Fruit fly (Drosophila melanogaster) whole organism, embryonic: ENCODE data around the gene Mical.

ENCODE experiments used
- Aef1 ChIP-seq: fragments of 200-800 bp; sonication (Bioruptor generic); IDR thresholded peaks from 3 replicates; pipeline ENCODE4 v1.3.6; 2022; ENCODE audit warnings: missing biosample characterization, missing genetic modification characterization
- Antp ChIP-seq: fragments of 200-800 bp; sonication (Bioruptor generic); optimal IDR thresholded peaks from 3 replicates; lab custom pipeline; 2016; ENCODE audit warnings: missing biosample characterization, missing genetic modification characterization
- CG10147 ChIP-seq: fragments of 200-800 bp; sonication (Bioruptor generic); optimal IDR thresholded peaks from 2 replicates; lab custom pipeline; 2019; ENCODE audit warnings: missing biosample characterization, mild to moderate bottlenecking, missing genetic modification characterization, moderate library complexity
- CG10431 ChIP-seq: fragments of 200-800 bp; sonication (Bioruptor generic); optimal IDR thresholded peaks from 3 replicates; lab custom pipeline; 2018; ENCODE audit warnings: missing biosample characterization, mild to moderate bottlenecking, missing genetic modification characterization
- CG10979 ChIP-seq: fragments of 200-800 bp; sonication (Bioruptor generic); optimal IDR thresholded peaks from 2 replicates; lab custom pipeline; 2018; ENCODE audit warnings: missing biosample characterization, mild to moderate bottlenecking, missing genetic modification characterization, moderate library complexity
- CG11696 ChIP-seq: fragments of 200-800 bp; sonication (Bioruptor generic); IDR thresholded peaks from 2 replicates; pipeline ENCODE4 v1.3.6; 2022; ENCODE audit warnings: missing biosample characterization, missing genetic modification characterization
- CG12942 ChIP-seq: fragments of 200-800 bp; sonication (Bioruptor generic); optimal IDR thresholded peaks from 3 replicates; lab custom pipeline; 2016; ENCODE audit warnings: missing biosample characterization, missing genetic modification characterization
- CG13123 ChIP-seq: fragments of 200-800 bp; sonication (Bioruptor generic); optimal IDR thresholded peaks from 2 replicates; lab custom pipeline; 2016; ENCODE audit warnings: missing biosample characterization, missing genetic modification characterization
- CG1529 ChIP-seq: fragments of 200-800 bp; sonication (Bioruptor generic); optimal IDR thresholded peaks from 3 replicates; lab custom pipeline; 2018; ENCODE audit warnings: missing biosample characterization, missing genetic modification characterization
- CG15696 ChIP-seq: fragments of 200-800 bp; sonication (Bioruptor generic); optimal IDR thresholded peaks from 2 replicates; lab custom pipeline; 2019; ENCODE audit warnings: missing biosample characterization, mild to moderate bottlenecking, missing genetic modification characterization, moderate library complexity
- CG16813 ChIP-seq: fragments of 200-800 bp; sonication (Bioruptor generic); IDR thresholded peaks from 3 replicates; pipeline ENCODE4 v1.3.6; 2022; ENCODE audit warnings: missing biosample characterization, missing genetic modification characterization; ENCODE audit not compliant: partially characterized antibody
- CG18476 ChIP-seq: fragments of 200-800 bp; sonication (Bioruptor generic); optimal IDR thresholded peaks from 2 replicates; lab custom pipeline; 2016; ENCODE audit warnings: missing biosample characterization, mild to moderate bottlenecking, missing genetic modification characterization
- CG2202 ChIP-seq: fragments of 200-800 bp; sonication (Bioruptor generic); optimal IDR thresholded peaks from 2 replicates; lab custom pipeline; 2018; ENCODE audit warnings: missing biosample characterization, mild to moderate bottlenecking, missing genetic modification characterization
- CG2889 ChIP-seq: fragments of 200-800 bp; sonication (Bioruptor generic); IDR thresholded peaks from 3 replicates; pipeline ENCODE4 v1.3.6; 2022; ENCODE audit warnings: missing biosample characterization, missing genetic modification characterization
- CG31388 ChIP-seq: fragments of 200-800 bp; sonication (Bioruptor generic); optimal IDR thresholded peaks from 2 replicates; lab custom pipeline; 2016; ENCODE audit warnings: missing biosample characterization, missing genetic modification characterization
- CG3281 ChIP-seq: fragments of 200-800 bp; sonication (Bioruptor generic); optimal IDR thresholded peaks from 3 replicates; lab custom pipeline; 2017; ENCODE audit warnings: missing biosample characterization, mild to moderate bottlenecking, missing genetic modification characterization
- CG34376 ChIP-seq: fragments of 200-800 bp; sonication (Bioruptor generic); optimal IDR thresholded peaks from 2 replicates; lab custom pipeline; 2018; ENCODE audit warnings: missing biosample characterization, mild to moderate bottlenecking, missing genetic modification characterization
- CG42726 ChIP-seq: fragments of 200-800 bp; sonication (Bioruptor generic); IDR thresholded peaks from 2 replicates; pipeline ENCODE4 v1.3.6; 2022; ENCODE audit warnings: missing biosample characterization, missing genetic modification characterization; ENCODE audit not compliant: partially characterized antibody
- CG4707 ChIP-seq: fragments of 200-800 bp; sonication (Bioruptor generic); optimal IDR thresholded peaks from 2 replicates; lab custom pipeline; 2018; ENCODE audit warnings: missing biosample characterization, mild to moderate bottlenecking, missing genetic modification characterization, moderate library complexity
- CG5245 ChIP-seq: fragments of 200-800 bp; sonication (Bioruptor generic); optimal IDR thresholded peaks from 3 replicates; lab custom pipeline; 2016; ENCODE audit warnings: missing biosample characterization, missing genetic modification characterization
- CG6254 ChIP-seq: fragments of 200-800 bp; sonication (Bioruptor generic); optimal IDR thresholded peaks from 3 replicates; lab custom pipeline; 2017; ENCODE audit warnings: mild to moderate bottlenecking, missing biosample characterization, missing genetic modification reagents, missing genetic modification characterization
- CG6813 ChIP-seq: fragments of 200-800 bp; sonication (Bioruptor generic); optimal IDR thresholded peaks from 2 replicates; lab custom pipeline; 2017; ENCODE audit warnings: missing biosample characterization, missing genetic modification characterization, mild to moderate bottlenecking, moderate library complexity, missing genetic modification reagents
- CG8944 ChIP-seq: fragments of 200-800 bp; sonication (Bioruptor generic); optimal IDR thresholded peaks from 3 replicates; lab custom pipeline; 2016; ENCODE audit warnings: missing biosample characterization, missing genetic modification characterization
- CG9437 ChIP-seq: fragments of 200-800 bp; sonication (Bioruptor generic); optimal IDR thresholded peaks from 2 replicates; lab custom pipeline; 2018; ENCODE audit warnings: missing biosample characterization, mild to moderate bottlenecking, missing genetic modification characterization
- CoRest ChIP-seq: fragments of 200-800 bp; sonication (Bioruptor generic); optimal IDR thresholded peaks from 3 replicates; lab custom pipeline; 2018; ENCODE audit warnings: missing biosample characterization, mild to moderate bottlenecking, missing genetic modification characterization, moderate library complexity
- D19A ChIP-seq: fragments of 200-800 bp; optimal IDR thresholded peaks from 3 replicates; lab custom pipeline; 2019; ENCODE audit warnings: missing biosample characterization, mild to moderate bottlenecking, missing genetic modification characterization, moderate library complexity
- Dref ChIP-seq: fragments of 200-800 bp; sonication (Bioruptor generic); IDR thresholded peaks from 2 replicates; pipeline ENCODE4 v1.3.6; 2022; ENCODE audit warnings: missing biosample characterization, missing genetic modification characterization
- Ets97D ChIP-seq: fragments of 200-800 bp; sonication (Bioruptor generic); optimal IDR thresholded peaks from 3 replicates; lab custom pipeline; 2016; ENCODE audit warnings: missing biosample characterization, missing genetic modification characterization
- HmgD ChIP-seq: fragments of 200-800 bp; sonication (Bioruptor generic); optimal IDR thresholded peaks from 3 replicates; lab custom pipeline; 2016; ENCODE audit warnings: missing biosample characterization, missing genetic modification characterization
- Hmx ChIP-seq: fragments of 200-800 bp; sonication (Bioruptor generic); optimal IDR thresholded peaks from 2 replicates; lab custom pipeline; 2016; ENCODE audit warnings: missing biosample characterization, missing genetic modification characterization
- Hr3 ChIP-seq: fragments of 200-800 bp; sonication (Bioruptor generic); optimal IDR thresholded peaks from 3 replicates; lab custom pipeline; 2016; ENCODE audit warnings: missing biosample characterization, missing genetic modification characterization
- MESR4 ChIP-seq: fragments of 200-800 bp; sonication (Bioruptor generic); optimal IDR thresholded peaks from 2 replicates; lab custom pipeline; 2018; ENCODE audit warnings: missing biosample characterization, mild to moderate bottlenecking, missing genetic modification characterization, moderate library complexity
- Mrtf ChIP-seq: fragments of 200-800 bp; sonication (Bioruptor generic); IDR thresholded peaks from 3 replicates; pipeline ENCODE4 v1.3.6; 2022; ENCODE audit warnings: missing biosample characterization, missing genetic modification characterization
- Pdp1 ChIP-seq, 2 experiments: fragments of 200-800 bp; sonication (Bioruptor generic); optimal IDR thresholded peaks; 3 replicates each; lab custom pipeline; 2016; ENCODE audit warnings: missing biosample characterization in 2 of 2, missing genetic modification characterization in 2 of 2, mild to moderate bottlenecking in 1 of 2, moderate library complexity in 1 of 2
- Ptx1 ChIP-seq: fragments of 200-800 bp; sonication (Bioruptor generic); IDR thresholded peaks from 2 replicates; pipeline ENCODE4 v1.3.6; 2022; ENCODE audit warnings: missing biosample characterization, missing genetic modification characterization
- Rfx ChIP-seq: fragments of 200-800 bp; sonication (Bioruptor generic); IDR thresholded peaks from 2 replicates; pipeline ENCODE4 v1.3.6; 2022; ENCODE audit warnings: missing biosample characterization, missing genetic modification characterization
- Rx ChIP-seq: fragments of 200-800 bp; sonication (Bioruptor generic); IDR thresholded peaks from 2 replicates; pipeline ENCODE4 v1.3.6; 2022; ENCODE audit warnings: missing biosample characterization, missing genetic modification characterization
- Side ChIP-seq: fragments of 200-800 bp; sonication (Bioruptor generic); optimal IDR thresholded peaks from 2 replicates; lab custom pipeline; 2016; ENCODE audit warnings: missing biosample characterization, missing genetic modification characterization
- Sin3A ChIP-seq: fragments of >200 bp; optimal IDR thresholded peaks from 2 replicates; lab custom pipeline; 2018
- ab ChIP-seq: fragments of 200-800 bp; sonication (Bioruptor generic); optimal IDR thresholded peaks from 2 replicates; lab custom pipeline; 2016; ENCODE audit warnings: missing biosample characterization, missing genetic modification characterization
- gce ChIP-seq: fragments of 200-800 bp; sonication (Bioruptor generic); IDR thresholded peaks from 3 replicates; pipeline ENCODE4 v1.3.6; 2022; ENCODE audit warnings: missing biosample characterization, missing genetic modification characterization
- gro ChIP-seq: fragments of 200-800 bp; sonication (Bioruptor generic); optimal IDR thresholded peaks from 2 replicates; lab custom pipeline; 2016; ENCODE audit warnings: missing biosample characterization, missing genetic modification characterization
- hth ChIP-seq: fragments of >200 bp; optimal IDR thresholded peaks from 2 replicates; lab custom pipeline; 2017; ENCODE audit warnings: inconsistent platforms
- lilli ChIP-seq: fragments of 200-800 bp; sonication (Bioruptor generic); optimal IDR thresholded peaks from 3 replicates; lab custom pipeline; 2016; ENCODE audit warnings: missing biosample characterization, missing genetic modification characterization
- mld ChIP-seq: fragments of 200-800 bp; sonication (Bioruptor generic); IDR thresholded peaks from 3 replicates; pipeline ENCODE4 v1.3.6; 2022; ENCODE audit warnings: missing biosample characterization, missing genetic modification characterization; ENCODE audit not compliant: partially characterized antibody
- peb ChIP-seq: fragments of 200-800 bp; sonication (Bioruptor generic); IDR thresholded peaks from 2 replicates; pipeline ENCODE4 v1.3.6; 2022; ENCODE audit warnings: missing biosample characterization, missing genetic modification characterization
- psq ChIP-seq: fragments of 200-800 bp; sonication (Bioruptor generic); optimal IDR thresholded peaks from 2 replicates; lab custom pipeline; 2017; ENCODE audit warnings: missing biosample characterization, missing genetic modification characterization
- sens ChIP-seq: fragments of 200-800 bp; sonication (Bioruptor generic); peaks from one replicate; lab custom pipeline; 2016; ENCODE audit warnings: missing biosample characterization, missing genetic modification characterization
- tll ChIP-seq, 2 experiments: fragments of 200-800 bp in 1 of 2; fragments of >200 bp in 1 of 2; sonication (Bioruptor generic) in 1 of 2; optimal IDR thresholded peaks; 2 replicates each; lab custom pipeline; 2017 to 2019; ENCODE audit warnings: missing biosample characterization in 2 of 2, missing genetic modification characterization in 2 of 2, mild to moderate bottlenecking in 1 of 2, moderate library complexity in 1 of 2
- zen2 ChIP-seq: fragments of 200-800 bp; sonication (Bioruptor generic); IDR thresholded peaks from 3 replicates; pipeline ENCODE4 v1.3.6; 2022; ENCODE audit warnings: missing biosample characterization, missing genetic modification characterization; ENCODE audit not compliant: partially characterized antibody

The Mical gene

dm6 chr3R:9985585-9986393 lies 56.9 kb downstream of the Mical start, which contains the start of gene Art4 (continued):
- TF ChIP-seq CG3281 (GFP tag; lab: Kevin White, UChicago) (no peak), psq (GFP tag; lab: Kevin White, UChicago) (no peak), CG13123 (no peak), Pdp1 (GFP tag; optimal IDR thresholded peaks at IDR 0.05; lab: Kevin White, UChicago) (peak; percentile 24 to 31), mld (GFP tag; lab: Robert Waterston, UW) (0 out of 3 replicates have a peak, but pooled peaks have one; percentile 41), HmgD (no peak), CG8944 (GFP tag; lab: Kevin White, UChicago) (peak; percentile 13), CG10979 (peak; percentile 10), CG34376 (GFP tag; lab: Kevin White, UChicago) (peak; percentile 35), CG10147 (GFP tag; lab: Kevin White, UChicago) (peak; percentile 41), tll (GFP tag; optimal IDR thresholded peaks at IDR 0.05; lab: Kevin White, UChicago) (no peak), Ptx1 (GFP tag; lab: Robert Waterston, UW) (peak; percentile 42), CG6254 (GFP tag; lab: Kevin White, UChicago) (peak; percentile 39), CG31388 (no peak), Antp (GFP tag; lab: Kevin White, UChicago) (peak; percentile 28), Rfx (GFP tag; lab: Robert Waterston, UW) (peak; percentile 28; the same call in 1 of the 2 replicates), gro (GFP tag; lab: Kevin White, UChicago) (no peak), peb (no peak), MESR4 (peak; percentile 65), Hmx (GFP tag; lab: Kevin White, UChicago) (no peak), D19A (tag; lab: Kevin White, UChicago) (no peak), Dref (GFP tag; lab: Robert Waterston, UW) (peak; percentile 52), Mrtf (GFP tag; lab: Robert Waterston, UW) (no peak), CG2889 (GFP tag; lab: Robert Waterston, UW) (no peak), ab (GFP tag; lab: Kevin White, UChicago) (no peak), Hr3 (GFP tag; lab: Kevin White, UChicago) (peak; percentile 19), CG12942 (GFP tag; lab: Kevin White, UChicago) (no peak), CG18476 (GFP tag; lab: Kevin White, UChicago) (no peak), CG42726 (GFP tag; lab: Robert Waterston, UW) (no peak), CG11696 (no peak), Aef1 (GFP tag; lab: Robert Waterston, UW) (0 out of 3 replicates have a peak, but pooled peaks have one; percentile 15), lilli (GFP tag; lab: Kevin White, UChicago) (peak; percentile 34), CG4707 (GFP tag; lab: Kevin White, UChicago) (no peak), gce (GFP tag; lab: Robert Waterston, UW) (no peak), CG16813 (GFP tag; lab: Robert Waterston, UW) (peak; percentile 70), CG15696 (tag; lab: Kevin White, UChicago) (peak; percentile 46), CG5245 (GFP tag; lab: Kevin White, UChicago) (no peak), sens (peak; percentile 86), CG10431 (GFP tag; lab: Kevin White, UChicago) (peak; percentile 1), hth (lab: Kevin White, UChicago) (no peak), CG9437 (no peak), Sin3A (lab: Kevin White, UChicago) (peak; percentile 90), Rx (no peak), CG2202 (tag; lab: Kevin White, UChicago) (no peak), zen2 (GFP tag; lab: Robert Waterston, UW) (no peak), CoRest (tag; lab: Kevin White, UChicago) (no peak), Side (GFP tag; lab: Kevin White, UChicago) (no peak), CG1529 (no peak), Ets97D (GFP tag; lab: Kevin White, UChicago) (peak; percentile 36), CG6813 (GFP tag; lab: Kevin White, UChicago) (no peak)
